Fruit fly (Drosophila melanogaster): ENCODE results near the gene CG32647.
A peak's percentile ranks its signal among the peaks of the same experiment; 100 is the strongest.

Gene CG32647

DNA sequence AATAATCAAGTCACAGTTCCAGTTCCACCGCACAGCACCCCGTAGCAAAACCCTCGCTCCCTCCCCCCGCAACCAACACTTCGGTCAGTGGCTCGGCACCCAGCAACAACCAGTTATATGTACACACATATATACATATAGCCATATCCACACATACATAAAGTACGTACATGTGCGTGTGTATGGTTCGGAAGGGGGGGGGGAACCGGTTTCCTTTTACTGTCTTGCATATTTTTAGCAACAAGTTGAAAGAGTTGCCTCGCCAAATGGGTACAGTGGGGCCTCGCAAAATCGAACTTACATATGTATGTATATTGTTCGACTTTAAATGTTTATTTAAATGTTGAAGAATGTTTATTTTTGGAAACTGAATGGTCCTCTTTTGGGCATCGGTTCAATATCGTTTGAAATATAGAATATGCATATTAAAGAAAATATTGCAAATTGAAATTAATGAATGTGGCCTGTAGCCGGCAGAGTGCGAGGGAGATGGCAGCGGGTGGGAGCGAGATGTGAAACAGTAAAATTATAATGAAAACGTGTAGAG lies 29.7 kb downstream of the CG32647 start:
- TF ChIP-seq Hnf4 (GFP tag; optimal IDR thresholded peaks at IDR 0.05) = peak; percentile 85
- peak; percentile 96 for TF ChIP-seq HLH106 (tag; optimal IDR thresholded peaks at IDR 0.05)
- peak; percentile 70 to 96 for TF ChIP-seq foxo (GFP tag; optimal IDR thresholded peaks at IDR 0.05)
- TF ChIP-seq fru (GFP tag; optimal IDR thresholded peaks at IDR 0.05) = peak; percentile 96
- no peak for TF ChIP-seq Abd-B (GFP tag; optimal IDR thresholded peaks at IDR 0.05)
- TF ChIP-seq Jra (GFP tag; optimal IDR thresholded peaks at IDR 0.05) = peak; percentile 73
- TF ChIP-seq Vsx2 (GFP tag; optimal IDR thresholded peaks at IDR 0.05; ENCODE audit: partially characterized antibody) = peak; percentile 32
- no peak for TF ChIP-seq lola (GFP tag; optimal IDR thresholded peaks at IDR 0.05)
- TF ChIP-seq brk (GFP tag; optimal IDR thresholded peaks at IDR 0.05) = peak; percentile 82
- no peak for TF ChIP-seq usp (GFP tag; optimal IDR thresholded peaks at IDR 0.05)
- no peak for TF ChIP-seq Dfd (GFP tag; optimal IDR thresholded peaks at IDR 0.05)
- TF ChIP-seq Hr83 (GFP tag; optimal IDR thresholded peaks at IDR 0.05; ENCODE audit: poor library complexity, severe bottlenecking) = peak; percentile 51
- TF ChIP-seq Mio (GFP tag; optimal IDR thresholded peaks at IDR 0.05) = peak; percentile 31
- no peak for TF ChIP-seq dsf (GFP tag; optimal IDR thresholded peaks at IDR 0.05; ENCODE audit: borderline replicate concordance)
- peak; percentile 96 for TF ChIP-seq Sp1 (GFP tag; optimal IDR thresholded peaks at IDR 0.05)
- TF ChIP-seq jim (GFP tag; optimal IDR thresholded peaks at IDR 0.05) = peak; percentile 80
- peak; percentile 94 for TF ChIP-seq h (GFP tag; optimal IDR thresholded peaks at IDR 0.05)
- no peak for TF ChIP-seq Rel (GFP tag; optimal IDR thresholded peaks at IDR 0.05)
- peak; percentile 80 for TF ChIP-seq Rel (tag; optimal IDR thresholded peaks at IDR 0.05)
- peak; percentile 81 for TF ChIP-seq sage (GFP tag; optimal IDR thresholded peaks at IDR 0.05)
- TF ChIP-seq ey (GFP tag; optimal IDR thresholded peaks at IDR 0.05) = peak; percentile 95
- peak; percentile 89 for TF ChIP-seq CG9705 (GFP tag; optimal IDR thresholded peaks at IDR 0.05)
- TF ChIP-seq rgr (GFP tag; optimal IDR thresholded peaks at IDR 0.05) = peak; percentile 91
- TF ChIP-seq CrebA (GFP tag; optimal IDR thresholded peaks at IDR 0.05; ENCODE audit: borderline replicate concordance) = peak; percentile 34
- TF ChIP-seq br (GFP tag; optimal IDR thresholded peaks at IDR 0.05) = peak; percentile 94
- no peak for TF ChIP-seq N (GFP tag; optimal IDR thresholded peaks at IDR 0.05)
- peak; percentile 91 for TF ChIP-seq tai (GFP tag; optimal IDR thresholded peaks at IDR 0.05)
- peak; percentile 97 for TF ChIP-seq psq (GFP tag; optimal IDR thresholded peaks at IDR 0.05)
- peak; percentile 83 for TF ChIP-seq dmrt93B (GFP tag; optimal IDR thresholded peaks at IDR 0.05)
- TF ChIP-seq Myc (optimal IDR thresholded peaks at IDR 0.05) = no peak
- TF ChIP-seq Dif (GFP tag; optimal IDR thresholded peaks at IDR 0.05; ENCODE audit: partially characterized antibody) = peak; percentile 73
- TF ChIP-seq dl (GFP tag; optimal IDR thresholded peaks at IDR 0.05; ENCODE audit: insufficient read depth in 1 of 2, partially characterized antibody in 2 of 2) = peak; percentile 6 to 70
- peak; percentile 97 for TF ChIP-seq woc (GFP tag; optimal IDR thresholded peaks at IDR 0.05)
- TF ChIP-seq CG32264 (GFP tag; optimal IDR thresholded peaks at IDR 0.05) = peak; percentile 82
- TF ChIP-seq pan (optimal IDR thresholded peaks at IDR 0.05) = no peak
- no peak for TF ChIP-seq sv (GFP tag; optimal IDR thresholded peaks at IDR 0.05)
- peak; percentile 42 for TF ChIP-seq GATAd (GFP tag; optimal IDR thresholded peaks at IDR 0.05)
- TF ChIP-seq OdsH (GFP tag; optimal IDR thresholded peaks at IDR 0.05) = peak; percentile 90
- TF ChIP-seq Hr78 (GFP tag; optimal IDR thresholded peaks at IDR 0.05) = no peak

- TF ChIP-seq Myc (optimal IDR thresholded peaks at IDR 0.05) = no peak
- peak; percentile 97 for TF ChIP-seq Hnf4 (GFP tag; optimal IDR thresholded peaks at IDR 0.05)
- peak; percentile 98 for TF ChIP-seq OdsH (GFP tag; optimal IDR thresholded peaks at IDR 0.05)
- TF ChIP-seq CrebA (GFP tag; optimal IDR thresholded peaks at IDR 0.05; ENCODE audit: borderline replicate concordance) = peak; percentile 92
- peak; percentile 98 for TF ChIP-seq ey (GFP tag; optimal IDR thresholded peaks at IDR 0.05)
- peak; percentile 98 for TF ChIP-seq rgr (GFP tag; optimal IDR thresholded peaks at IDR 0.05)
- peak; percentile 79 for TF ChIP-seq CG9705 (GFP tag; optimal IDR thresholded peaks at IDR 0.05)
- peak; percentile 88 for TF ChIP-seq Jra (GFP tag; optimal IDR thresholded peaks at IDR 0.05)
- TF ChIP-seq usp (GFP tag; optimal IDR thresholded peaks at IDR 0.05) = no peak
- TF ChIP-seq dl (GFP tag; optimal IDR thresholded peaks at IDR 0.05; ENCODE audit: insufficient read depth in 1 of 2, partially characterized antibody in 2 of 2) = no peak
- TF ChIP-seq dsf (GFP tag; optimal IDR thresholded peaks at IDR 0.05; ENCODE audit: borderline replicate concordance) = peak; percentile 81
- TF ChIP-seq CG32264 (GFP tag; optimal IDR thresholded peaks at IDR 0.05) = peak; percentile 89
- peak; percentile 97 for TF ChIP-seq HLH106 (tag; optimal IDR thresholded peaks at IDR 0.05)
- TF ChIP-seq GATAd (GFP tag; optimal IDR thresholded peaks at IDR 0.05) = peak; percentile 89
- TF ChIP-seq sage (GFP tag; optimal IDR thresholded peaks at IDR 0.05) = peak; percentile 93
- TF ChIP-seq Hr83 (GFP tag; optimal IDR thresholded peaks at IDR 0.05; ENCODE audit: poor library complexity, severe bottlenecking) = peak; percentile 55
- peak; percentile 98 for TF ChIP-seq fru (GFP tag; optimal IDR thresholded peaks at IDR 0.05)
- peak; percentile 94 for TF ChIP-seq brk (GFP tag; optimal IDR thresholded peaks at IDR 0.05)
- TF ChIP-seq Dfd (GFP tag; optimal IDR thresholded peaks at IDR 0.05) = no peak
- peak; percentile 92 for TF ChIP-seq tai (GFP tag; optimal IDR thresholded peaks at IDR 0.05)
- TF ChIP-seq Dif (GFP tag; optimal IDR thresholded peaks at IDR 0.05; ENCODE audit: partially characterized antibody) = no peak
- TF ChIP-seq h (GFP tag; optimal IDR thresholded peaks at IDR 0.05) = peak; percentile 98
- TF ChIP-seq Hr78 (GFP tag; optimal IDR thresholded peaks at IDR 0.05) = no peak
- TF ChIP-seq Abd-B (GFP tag; optimal IDR thresholded peaks at IDR 0.05) = no peak
- peak; percentile 94 for TF ChIP-seq sv (GFP tag; optimal IDR thresholded peaks at IDR 0.05)
- TF ChIP-seq pan (optimal IDR thresholded peaks at IDR 0.05) = no peak
- peak; percentile 88 for TF ChIP-seq Rel (GFP tag; optimal IDR thresholded peaks at IDR 0.05)
- no peak for TF ChIP-seq Rel (tag; optimal IDR thresholded peaks at IDR 0.05)
- peak; percentile 91 for TF ChIP-seq Sp1 (GFP tag; optimal IDR thresholded peaks at IDR 0.05)
- no peak for TF ChIP-seq Vsx2 (GFP tag; optimal IDR thresholded peaks at IDR 0.05; ENCODE audit: partially characterized antibody)
- TF ChIP-seq lola (GFP tag; optimal IDR thresholded peaks at IDR 0.05) = no peak
- peak; percentile 78 to 99 for TF ChIP-seq foxo (GFP tag; optimal IDR thresholded peaks at IDR 0.05)
- peak; percentile 96 for TF ChIP-seq psq (GFP tag; optimal IDR thresholded peaks at IDR 0.05)
- TF ChIP-seq woc (GFP tag; optimal IDR thresholded peaks at IDR 0.05) = peak; percentile 91
- TF ChIP-seq Mio (GFP tag; optimal IDR thresholded peaks at IDR 0.05) = peak; percentile 79
- TF ChIP-seq N (GFP tag; optimal IDR thresholded peaks at IDR 0.05) = no peak
- TF ChIP-seq br (GFP tag; optimal IDR thresholded peaks at IDR 0.05) = peak; percentile 96
- TF ChIP-seq jim (GFP tag; optimal IDR thresholded peaks at IDR 0.05) = peak; percentile 70
- peak; percentile 95 for TF ChIP-seq dmrt93B (GFP tag; optimal IDR thresholded peaks at IDR 0.05)
Measured at dm6 chrX:12754348-12754733, 30.4 kb downstream of the CG32647 start.
